Fruit fly (Drosophila melanogaster) whole organism, embryonic: Measurements from ENCODE around the gene CCDC53.

Experiments
- Antp ChIP-seq: fragments of 200-800 bp; sonication (Bioruptor generic); optimal IDR thresholded peaks from 3 replicates; lab custom pipeline; 2016; ENCODE audit warnings: missing biosample characterization, missing genetic modification characterization
- Atf-2 ChIP-seq: fragments of 200-800 bp; sonication (Bioruptor generic); optimal IDR thresholded peaks from 2 replicates; lab custom pipeline; 2016; ENCODE audit warnings: missing biosample characterization, missing genetic modification characterization
- BEAF-32 ChIP-seq: fragments of 200-800 bp; sonication (Bioruptor generic); optimal IDR thresholded peaks from 3 replicates; lab custom pipeline; 2017; ENCODE audit warnings: missing biosample characterization, missing genetic modification characterization, mild to moderate bottlenecking, moderate library complexity, missing genetic modification reagents
- Bteb2 ChIP-seq: fragments of 200-800 bp; sonication (Bioruptor generic); optimal IDR thresholded peaks from 2 replicates; lab custom pipeline; 2016; ENCODE audit warnings: missing biosample characterization, missing genetic modification characterization
- CG11398 ChIP-seq: fragments of 200-800 bp; sonication (Bioruptor generic); optimal IDR thresholded peaks from 2 replicates; lab custom pipeline; 2016; ENCODE audit warnings: missing biosample characterization, missing genetic modification characterization
- CG11504 ChIP-seq: fragments of 200-800 bp; sonication (Bioruptor generic); optimal IDR thresholded peaks from 3 replicates; lab custom pipeline; 2019; ENCODE audit warnings: missing biosample characterization, mild to moderate bottlenecking, missing genetic modification characterization, moderate library complexity
- CG12236 ChIP-seq: fragments of 200-800 bp; sonication (Bioruptor generic); optimal IDR thresholded peaks from 2 replicates; lab custom pipeline; 2016; ENCODE audit warnings: missing biosample characterization, missing genetic modification characterization
- CG12769 ChIP-seq: fragments of 200-800 bp; sonication (Bioruptor generic); optimal IDR thresholded peaks from 2 replicates; lab custom pipeline; 2019; ENCODE audit warnings: missing biosample characterization, mild to moderate bottlenecking, missing genetic modification characterization, moderate library complexity
- CG14667 ChIP-seq: fragments of 200-800 bp; sonication (Bioruptor generic); IDR thresholded peaks from 2 replicates; pipeline ENCODE4 v1.3.6; 2022; ENCODE audit warnings: missing biosample characterization, missing genetic modification characterization
- CG30403 ChIP-seq: fragments of 200-800 bp; sonication (Bioruptor generic); optimal IDR thresholded peaks from 3 replicates; lab custom pipeline; 2016; ENCODE audit warnings: missing biosample characterization, missing genetic modification characterization
- CG31224 ChIP-seq: fragments of 200-800 bp; sonication (Bioruptor generic); IDR thresholded peaks from 2 replicates; pipeline ENCODE4 v1.3.6; 2022; ENCODE audit warnings: missing biosample characterization, missing genetic modification characterization
- CG31365 ChIP-seq: fragments of 200-800 bp; sonication (Bioruptor generic); optimal IDR thresholded peaks from 2 replicates; lab custom pipeline; 2018; ENCODE audit warnings: missing biosample characterization, mild to moderate bottlenecking, missing genetic modification characterization
- CG34224 ChIP-seq: fragments of 200-800 bp; sonication (Bioruptor generic); IDR thresholded peaks from 3 replicates; pipeline ENCODE4 v1.3.6; 2022; ENCODE audit warnings: missing biosample characterization, missing genetic modification characterization; ENCODE audit not compliant: partially characterized antibody
- CG4282 ChIP-seq: fragments of 200-800 bp; sonication (Bioruptor generic); optimal IDR thresholded peaks from 2 replicates; lab custom pipeline; 2016; ENCODE audit warnings: missing biosample characterization, missing genetic modification characterization
- CG4360 ChIP-seq: fragments of 200-800 bp; sonication (Bioruptor generic); IDR thresholded peaks from 2 replicates; pipeline ENCODE4 v1.3.6; 2022; ENCODE audit warnings: missing biosample characterization, missing genetic modification characterization
- CG4820 ChIP-seq: fragments of 200-800 bp; sonication (Bioruptor generic); optimal IDR thresholded peaks from 3 replicates; lab custom pipeline; 2016; ENCODE audit warnings: missing biosample characterization, missing genetic modification characterization
- CG7963 ChIP-seq: fragments of 200-800 bp; sonication (Bioruptor generic); IDR thresholded peaks from 3 replicates; pipeline ENCODE4 v1.3.6; 2022; ENCODE audit warnings: missing biosample characterization, missing genetic modification characterization; ENCODE audit not compliant: partially characterized antibody
- CG8478 ChIP-seq: fragments of >200 bp; optimal IDR thresholded peaks from 2 replicates; lab custom pipeline; 2018
- Deaf1 ChIP-seq: fragments of 200-800 bp; optimal IDR thresholded peaks from 3 replicates; lab custom pipeline; 2019; ENCODE audit warnings: missing biosample characterization, mild to moderate bottlenecking, missing genetic modification characterization, moderate library complexity
- Dek ChIP-seq: fragments of 200-800 bp; sonication (Bioruptor generic); optimal IDR thresholded peaks from 3 replicates; lab custom pipeline; 2019; ENCODE audit warnings: missing biosample characterization, mild to moderate bottlenecking, missing genetic modification characterization, moderate library complexity
- Dip3 ChIP-seq: fragments of 200-800 bp; sonication (Bioruptor generic); optimal IDR thresholded peaks from 3 replicates; lab custom pipeline; 2016; ENCODE audit warnings: missing biosample characterization, missing genetic modification characterization
- Eip74EF ChIP-seq, 2 experiments: fragments of 200-800 bp in 1 of 2; fragments of >200 bp in 1 of 2; sonication (Bioruptor generic) in 1 of 2; optimal IDR thresholded peaks; 2 replicates each; lab custom pipeline; 2017 to 2019; ENCODE audit warnings: missing biosample characterization in 2 of 2, missing genetic modification characterization in 2 of 2, mild to moderate bottlenecking in 1 of 2, moderate library complexity in 1 of 2
- Ets65A ChIP-seq: fragments of 200-800 bp; sonication (Bioruptor generic); peaks from one replicate; lab custom pipeline; 2016; ENCODE audit warnings: missing biosample characterization, missing genetic modification characterization
- HLHmδ ChIP-seq: fragments of 200-800 bp; sonication (Bioruptor generic); optimal IDR thresholded peaks from 2 replicates; lab custom pipeline; 2018; ENCODE audit warnings: missing biosample characterization, mild to moderate bottlenecking, missing genetic modification characterization, moderate library complexity
- Hand ChIP-seq: fragments of 200-800 bp; sonication (Bioruptor generic); optimal IDR thresholded peaks from 2 replicates; lab custom pipeline; 2017; ENCODE audit warnings: mild to moderate bottlenecking, missing biosample characterization, missing genetic modification reagents, missing genetic modification characterization
- Hey ChIP-seq: fragments of 200-800 bp; sonication (Bioruptor generic); optimal IDR thresholded peaks from 3 replicates; lab custom pipeline; 2018; ENCODE audit warnings: missing biosample characterization, mild to moderate bottlenecking, missing genetic modification characterization
- Mad ChIP-seq: fragments of 200-800 bp; sonication (Bioruptor generic); optimal IDR thresholded peaks from 2 replicates; lab custom pipeline; 2016; ENCODE audit warnings: missing biosample characterization, missing genetic modification characterization
- NC2β ChIP-seq: fragments of 200-800 bp; sonication (Bioruptor generic); optimal IDR thresholded peaks from 2 replicates; lab custom pipeline; 2016; ENCODE audit warnings: missing biosample characterization, missing genetic modification characterization
- NfI ChIP-seq: fragments of 200-800 bp; sonication (Bioruptor generic); optimal IDR thresholded peaks from 3 replicates; lab custom pipeline; 2018; ENCODE audit warnings: missing biosample characterization, mild to moderate bottlenecking, missing genetic modification characterization, moderate library complexity
- Sry-β ChIP-seq: fragments of 200-800 bp; sonication (Bioruptor generic); optimal IDR thresholded peaks from 2 replicates; lab custom pipeline; 2018; ENCODE audit warnings: missing biosample characterization, mild to moderate bottlenecking, missing genetic modification characterization, moderate library complexity
- bowl ChIP-seq: fragments of 200-800 bp; sonication (Bioruptor generic); IDR thresholded peaks from 2 replicates; pipeline ENCODE4 v1.3.6; 2022; ENCODE audit warnings: missing biosample characterization, missing genetic modification characterization
- br ChIP-seq: fragments of >200 bp; optimal IDR thresholded peaks from 2 replicates; lab custom pipeline; 2017
- crc ChIP-seq: fragments of 200-800 bp; sonication (Bioruptor generic); optimal IDR thresholded peaks from 2 replicates; lab custom pipeline; 2016; ENCODE audit warnings: missing biosample characterization, missing genetic modification characterization
- dpn ChIP-seq, 2 experiments: fragments of 200-800 bp; sonication (Bioruptor generic); optimal IDR thresholded peaks; 3 replicates each; lab custom pipeline; 2016; ENCODE audit warnings: missing biosample characterization in 2 of 2, missing genetic modification characterization in 2 of 2
- ems ChIP-seq: fragments of 200-800 bp; sonication (Bioruptor generic); optimal IDR thresholded peaks from 3 replicates; lab custom pipeline; 2016; ENCODE audit warnings: missing biosample characterization, missing genetic modification characterization
- fd64A ChIP-seq: fragments of 200-800 bp; sonication (Bioruptor generic); optimal IDR thresholded peaks from 3 replicates; lab custom pipeline; 2018; ENCODE audit warnings: missing biosample characterization, mild to moderate bottlenecking, missing genetic modification characterization
- hth ChIP-seq: fragments of >200 bp; optimal IDR thresholded peaks from 2 replicates; lab custom pipeline; 2017; ENCODE audit warnings: inconsistent platforms
- kay ChIP-seq: fragments of 200-800 bp; sonication (Bioruptor generic); optimal IDR thresholded peaks from 2 replicates; lab custom pipeline; 2016; ENCODE audit warnings: missing biosample characterization, missing genetic modification characterization
- lab ChIP-seq: fragments of 200-800 bp; sonication (Bioruptor generic); optimal IDR thresholded peaks from 3 replicates; lab custom pipeline; 2017; ENCODE audit warnings: missing biosample characterization, missing genetic modification characterization, mild to moderate bottlenecking, moderate library complexity, missing genetic modification reagents
- mam ChIP-seq: fragments of 200-800 bp; sonication (Bioruptor generic); optimal IDR thresholded peaks from 3 replicates; lab custom pipeline; 2016; ENCODE audit warnings: missing biosample characterization, missing genetic modification characterization
- pan ChIP-seq, 4 experiments: fragments of >200 bp in 3 of 4; fragments of 200-800 bp in 1 of 4; sonication (Bioruptor generic) in 1 of 4; optimal IDR thresholded peaks in 3 of 4; IDR thresholded peaks in 1 of 4; 2 replicates each; pipeline versions ENCODE4 v1.3.6 to Lab custom; 2017 to 2022; ENCODE audit warnings: missing biosample characterization in 2 of 4, missing genetic modification characterization in 2 of 4, mixed read lengths in 1 of 4
- pho ChIP-seq: fragments of 200-800 bp; sonication (Bioruptor generic); optimal IDR thresholded peaks from 2 replicates; lab custom pipeline; 2016; ENCODE audit warnings: missing biosample characterization, missing genetic modification characterization
- phol ChIP-seq: fragments of 200-800 bp; sonication (Bioruptor generic); optimal IDR thresholded peaks from 3 replicates; lab custom pipeline; 2018; ENCODE audit warnings: missing biosample characterization, mild to moderate bottlenecking, missing genetic modification characterization, moderate library complexity
- prd ChIP-seq, 3 experiments: fragments of >200 bp in 2 of 3; fragments of 200-800 bp in 1 of 3; sonication (Bioruptor generic) in 1 of 3; optimal IDR thresholded peaks in 2 of 3; IDR thresholded peaks in 1 of 3; 2 replicates in 2 of 3; 3 replicates in 1 of 3; pipeline versions ENCODE4 v1.3.6 to Lab custom; 2017 to 2022; ENCODE audit warnings: missing biosample characterization in 1 of 3, missing genetic modification characterization in 1 of 3
- pzg ChIP-seq: fragments of 200-800 bp; sonication (Bioruptor generic); optimal IDR thresholded peaks from 3 replicates; lab custom pipeline; 2018; ENCODE audit warnings: missing biosample characterization, mild to moderate bottlenecking, missing genetic modification characterization, moderate library complexity
- run ChIP-seq: fragments of 200-800 bp; sonication (Bioruptor generic); optimal IDR thresholded peaks from 3 replicates; lab custom pipeline; 2018; ENCODE audit warnings: missing biosample characterization, mild to moderate bottlenecking, missing genetic modification characterization
- sd ChIP-seq: fragments of 200-800 bp; sonication (Bioruptor generic); optimal IDR thresholded peaks from 3 replicates; lab custom pipeline; 2018; ENCODE audit warnings: missing biosample characterization, mild to moderate bottlenecking, missing genetic modification characterization, moderate library complexity
- slp2 ChIP-seq: fragments of 200-800 bp; sonication (Bioruptor generic); optimal IDR thresholded peaks from 2 replicates; lab custom pipeline; 2016; ENCODE audit warnings: missing biosample characterization, missing genetic modification characterization
- sug ChIP-seq: fragments of 200-800 bp; optimal IDR thresholded peaks from 2 replicates; lab custom pipeline; 2019; ENCODE audit warnings: missing biosample characterization, mild to moderate bottlenecking, missing genetic modification characterization, moderate library complexity
- tgo ChIP-seq: fragments of 200-800 bp; sonication (Bioruptor generic); IDR thresholded peaks from 3 replicates; pipeline ENCODE4 v1.3.6; 2022; ENCODE audit warnings: missing biosample characterization, missing genetic modification characterization
- trh ChIP-seq: fragments of 200-800 bp; sonication (Bioruptor generic); optimal IDR thresholded peaks from 2 replicates; lab custom pipeline; 2016; ENCODE audit warnings: missing biosample characterization, missing genetic modification characterization

CCDC53 gene

dm6 chr2L:8034734-8035133 lies 6.2 kb upstream of the CCDC53 start (continued):
- TF ChIP-seq HLHmδ (GFP tag; lab: Kevin White, UChicago), result no peak
- TF ChIP-seq NC2β, result no peak
- TF ChIP-seq CG12769 (tag; lab: Kevin White, UChicago), result peak; percentile 70
- TF ChIP-seq Ets65A (GFP tag; lab: Kevin White, UChicago), result peak; percentile 20
- TF ChIP-seq hth (lab: Kevin White, UChicago), result no peak
- peak; percentile 83 for TF ChIP-seq lab (GFP tag; lab: Kevin White, UChicago)
- peak; percentile 11 for TF ChIP-seq ems (GFP tag; lab: Kevin White, UChicago)
- no peak for TF ChIP-seq BEAF-32 (GFP tag; lab: Kevin White, UChicago)
- no peak for TF ChIP-seq CG11398 (GFP tag; lab: Kevin White, UChicago)
- TF ChIP-seq mam (GFP tag; lab: Kevin White, UChicago), result peak; percentile 48
- no peak for TF ChIP-seq CG31365
- TF ChIP-seq Atf-2 (GFP tag; lab: Kevin White, UChicago), result peak; percentile 28
- no peak for TF ChIP-seq sd (tag; lab: Kevin White, UChicago)
- TF ChIP-seq trh (GFP tag; lab: Kevin White, UChicago), result no peak
- no peak for TF ChIP-seq CG34224 (GFP tag; lab: Robert Waterston, UW)
- TF ChIP-seq Mad (GFP tag; lab: Kevin White, UChicago), result no peak
- peak; percentile 48 for TF ChIP-seq Bteb2
- TF ChIP-seq CG30403, result peak; percentile 53
- peak; percentile 48; the same call in 1 of the 2 replicates for TF ChIP-seq bowl (GFP tag; lab: Robert Waterston, UW)
- no peak for TF ChIP-seq crc (GFP tag; lab: Kevin White, UChicago)
- TF ChIP-seq fd64A (GFP tag; lab: Kevin White, UChicago), result no peak
- TF ChIP-seq slp2 (GFP tag; lab: Kevin White, UChicago), result no peak
- TF ChIP-seq Dip3 (GFP tag; lab: Kevin White, UChicago), result peak; percentile 24
- no peak for TF ChIP-seq CG14667
- 0 out of 2 replicates have a peak, but pooled peaks have one; percentile 12 for TF ChIP-seq CG4360 (GFP tag; lab: Robert Waterston, UW)
- TF ChIP-seq prd (optimal IDR thresholded peaks at IDR 0.05; lab: Kevin White, UChicago), result no peak
- peak; percentile 74; the same call in 2 of the 3 replicates for TF ChIP-seq prd (GFP tag; IDR thresholded peaks at IDR 0.05; lab: Robert Waterston, UW)
- TF ChIP-seq CG8478, result no peak
- peak; percentile 18 for TF ChIP-seq sug (tag; lab: Kevin White, UChicago)
- peak; percentile 53 for TF ChIP-seq phol (tag; lab: Kevin White, UChicago)
- peak; percentile 27 for TF ChIP-seq Antp (GFP tag; lab: Kevin White, UChicago)
- TF ChIP-seq NfI (GFP tag; lab: Kevin White, UChicago), result peak; percentile 32
- TF ChIP-seq Hey (tag; lab: Kevin White, UChicago), result no peak
- TF ChIP-seq CG12236 (GFP tag; lab: Kevin White, UChicago), result no peak
- peak; percentile 39 for TF ChIP-seq run (tag; lab: Kevin White, UChicago)
- TF ChIP-seq CG4282 (GFP tag; lab: Kevin White, UChicago), result no peak
- TF ChIP-seq br, result no peak
- TF ChIP-seq Sry-β, result no peak
- peak; percentile 34 to 54 for TF ChIP-seq dpn (GFP tag; optimal IDR thresholded peaks at IDR 0.05; lab: Kevin White, UChicago)
- no peak for TF ChIP-seq CG4820 (GFP tag; lab: Kevin White, UChicago)
- TF ChIP-seq kay (GFP tag; lab: Kevin White, UChicago), result no peak
- peak; percentile 40 for TF ChIP-seq Dek (tag; lab: Kevin White, UChicago)
- no peak for TF ChIP-seq Deaf1 (tag; lab: Kevin White, UChicago)
- TF ChIP-seq CG11504 (tag; lab: Kevin White, UChicago), result peak; percentile 79
- peak; percentile 38 for TF ChIP-seq Hand (GFP tag; lab: Kevin White, UChicago)
- TF ChIP-seq CG31224 (GFP tag; lab: Robert Waterston, UW), result no peak
- TF ChIP-seq pan (optimal IDR thresholded peaks at IDR 0.05; lab: Kevin White, UChicago), result no peak
- TF ChIP-seq pan (GFP tag; optimal IDR thresholded peaks at IDR 0.05 in 1 of 2, IDR thresholded peaks at IDR 0.05 in 1 of 2), result peak in 1 of 2 experiments; percentile 56
- no peak for TF ChIP-seq CG7963 (GFP tag; lab: Robert Waterston, UW)
- TF ChIP-seq pho (GFP tag; lab: Kevin White, UChicago), result peak; percentile 41
- TF ChIP-seq tgo (GFP tag; lab: Robert Waterston, UW), result peak; percentile 57; the same call in 2 of the 3 replicates
- no peak for TF ChIP-seq pzg
- peak in 1 of 2 experiments; percentile 49 for TF ChIP-seq Eip74EF (GFP tag; optimal IDR thresholded peaks at IDR 0.05; lab: Kevin White, UChicago)
